Fruit fly (Drosophila melanogaster): ENCODE data around the gene Usp2.

dm6 chrX:22455023-22455422, 580 bp upstream of the Usp2 start, which contains the start of gene wap:
- TF ChIP-seq dan (GFP tag; IDR thresholded peaks at IDR 0.05) (no peak), CG34224 (GFP tag; IDR thresholded peaks at IDR 0.05; ENCODE audit: partially characterized antibody) (no peak), Gsc (GFP tag; IDR thresholded peaks at IDR 0.05) (no peak)
